Worm (Caenorhabditis elegans) whole organism, early embryonic: ENCODE results near the gene psmd-9.

ENCODE experiments used
- F13C5.2 ChIP-seq: sonication (generic microtip); optimal IDR thresholded peaks from 2 replicates; lab custom pipeline; 2017; ENCODE audit warnings: mild to moderate bottlenecking, missing genetic modification characterization, inconsistent platforms, missing compliant biosample characterization
- aly-1 ChIP-seq: sonication (generic microtip); optimal IDR thresholded peaks from 2 replicates; lab custom pipeline; 2016; ENCODE audit warnings: missing genetic modification characterization, missing compliant biosample characterization
- ama-1 ChIP-seq: fragments of 150-350 bp; optimal IDR thresholded peaks from 2 replicates; lab custom pipeline; 2014
- ceh-36 ChIP-seq: sonication (generic microtip); optimal IDR thresholded peaks from 2 replicates; lab custom pipeline; 2016; ENCODE audit warnings: missing genetic modification characterization, inconsistent platforms, missing compliant biosample characterization
- hmbx-1 ChIP-seq: sonication (generic microtip); optimal IDR thresholded peaks from 2 replicates; lab custom pipeline; 2016; ENCODE audit warnings: mild to moderate bottlenecking, missing genetic modification characterization, missing compliant biosample characterization
- hnd-1 ChIP-seq: sonication (generic microtip); optimal IDR thresholded peaks from 2 replicates; lab custom pipeline; 2016; ENCODE audit warnings: missing genetic modification characterization, missing compliant biosample characterization
- pes-1 ChIP-seq: fragments of 200-800 bp; sonication (Bioruptor generic); IDR thresholded peaks from 2 replicates; pipeline ENCODE4 v1.3.6; 2022; ENCODE audit warnings: missing genetic modification reagents, missing genetic modification characterization, missing compliant biosample characterization
- tra-4 ChIP-seq: sonication (generic microtip); optimal IDR thresholded peaks from 2 replicates; lab custom pipeline; 2017; ENCODE audit warnings: missing genetic modification characterization, missing compliant biosample characterization

DNA sequence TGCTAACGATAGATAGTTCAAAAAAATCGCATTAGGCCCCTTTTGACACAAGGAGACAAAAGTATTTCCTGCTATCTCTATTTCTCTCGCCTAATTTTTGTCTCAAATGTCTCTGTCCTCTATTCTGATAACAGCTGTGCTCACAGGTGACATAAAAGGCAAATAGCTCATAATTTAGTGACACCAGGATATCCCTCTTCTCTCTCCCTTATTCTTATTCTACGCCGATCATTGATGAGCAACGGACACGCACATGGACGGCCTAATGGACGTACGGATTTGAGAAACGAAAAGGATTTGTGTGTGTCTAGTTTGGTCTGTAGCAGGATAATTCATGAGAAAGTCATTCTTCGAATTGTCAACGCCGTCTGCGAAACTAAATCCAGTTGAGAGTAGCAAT, 34.1 kb downstream of the psmd-9 start:
- TF ChIP-seq ama-1, result no peak
- TF ChIP-seq aly-1, result no peak
- no peak for TF ChIP-seq tra-4 (tag; lab: Kevin White, UChicago)
- no peak for TF ChIP-seq ceh-36 (tag; lab: Kevin White, UChicago)
- no peak for TF ChIP-seq hnd-1
- TF ChIP-seq F13C5.2 (tag; lab: Kevin White, UChicago), result no peak
- no peak for TF ChIP-seq hmbx-1 (tag; lab: Kevin White, UChicago)
- no peak for TF ChIP-seq pes-1 (GFP tag; lab: Robert Waterston, UW)
